Fruit fly (Drosophila melanogaster): ENCODE measurements around the gene dnd.

Gene dnd

dm6 chr3R:21848987-21849442 is 38.1 kb downstream of the dnd start (continued):
- TF ChIP-seq fd64A (GFP tag; optimal IDR thresholded peaks at IDR 0.05) = no peak
- TF ChIP-seq bigmax (GFP tag; optimal IDR thresholded peaks at IDR 0.05) = no peak
- TF ChIP-seq cg (GFP tag; optimal IDR thresholded peaks at IDR 0.05) = no peak
- TF ChIP-seq row (GFP tag; IDR thresholded peaks at IDR 0.05) = peak; percentile 74
- TF ChIP-seq CG9932 (GFP tag; IDR thresholded peaks at IDR 0.05) = 0 out of 2 replicates have a peak, but pooled peaks have one; percentile 7
- TF ChIP-seq Oaz (GFP tag; IDR thresholded peaks at IDR 0.05) = no peak
- TF ChIP-seq Hsf (GFP tag; optimal IDR thresholded peaks at IDR 0.05) = peak; percentile 73
- peak; percentile 27 for TF ChIP-seq CG4328 (GFP tag; optimal IDR thresholded peaks at IDR 0.05)
- peak; percentile 66 for TF ChIP-seq Meics (GFP tag; optimal IDR thresholded peaks at IDR 0.05)
- no peak for TF ChIP-seq Ravus (GFP tag; IDR thresholded peaks at IDR 0.05)
- TF ChIP-seq insv (GFP tag; optimal IDR thresholded peaks at IDR 0.05) = no peak
- peak; percentile 45 for TF ChIP-seq Elba2 (GFP tag; optimal IDR thresholded peaks at IDR 0.05)
- TF ChIP-seq CG30020 (tag; optimal IDR thresholded peaks at IDR 0.05) = peak; percentile 34
- TF ChIP-seq CG34376 (GFP tag; optimal IDR thresholded peaks at IDR 0.05) = no peak
- TF ChIP-seq Jarid2 (GFP tag; optimal IDR thresholded peaks at IDR 0.05) = peak; percentile 17
- TF ChIP-seq CG1832 (GFP tag; optimal IDR thresholded peaks at IDR 0.05) = no peak
- TF ChIP-seq CG17385 (GFP tag; optimal IDR thresholded peaks at IDR 0.05) = peak; percentile 65
- peak; percentile 65 for TF ChIP-seq Sox102F (GFP tag; optimal IDR thresholded peaks at IDR 0.05)
- no peak for TF ChIP-seq grn (GFP tag; optimal IDR thresholded peaks at IDR 0.05)
- TF ChIP-seq Hey (tag; optimal IDR thresholded peaks at IDR 0.05) = no peak
- TF ChIP-seq CG2120 (GFP tag; optimal IDR thresholded peaks at IDR 0.05) = peak; percentile 44
- no peak for TF ChIP-seq GATAe (GFP tag; conservative IDR thresholded peaks at IDR 0.05)
- TF ChIP-seq Dip3 (GFP tag; optimal IDR thresholded peaks at IDR 0.05) = peak; percentile 32
- peak; percentile 60 to 68 for TF ChIP-seq chif (GFP tag; optimal IDR thresholded peaks at IDR 0.05)
- TF ChIP-seq tx (GFP tag; optimal IDR thresholded peaks at IDR 0.05) = peak; percentile 32
- TF ChIP-seq Mes4 (GFP tag; optimal IDR thresholded peaks at IDR 0.05) = peak; percentile 21
- TF ChIP-seq Fer3 (tag; optimal IDR thresholded peaks at IDR 0.05) = peak; percentile 33
- TF ChIP-seq CG12104 (GFP tag; optimal IDR thresholded peaks at IDR 0.05) = peak; percentile 79
- TF ChIP-seq CG15269 (tag; optimal IDR thresholded peaks at IDR 0.05) = peak; percentile 61
- no peak for TF ChIP-seq CG13894 (tag; optimal IDR thresholded peaks at IDR 0.05)
- peak; percentile 32 for TF ChIP-seq HLH54F (GFP tag; optimal IDR thresholded peaks at IDR 0.05)
- TF ChIP-seq tll (GFP tag; optimal IDR thresholded peaks at IDR 0.05) = no peak
- TF ChIP-seq CG7928 (GFP tag; optimal IDR thresholded peaks at IDR 0.05) = no peak
- no peak for TF ChIP-seq bbx (GFP tag; IDR thresholded peaks at IDR 0.05; ENCODE audit: partially characterized antibody)
- TF ChIP-seq wdn (GFP tag; IDR thresholded peaks at IDR 0.05) = no peak
- 0 out of 3 replicates have a peak, but pooled peaks have one; percentile 45 for TF ChIP-seq CG11093 (GFP tag; IDR thresholded peaks at IDR 0.05)
- peak; percentile 1 for TF ChIP-seq jing (GFP tag; optimal IDR thresholded peaks at IDR 0.05)
- no peak for TF ChIP-seq Lpt (GFP tag; optimal IDR thresholded peaks at IDR 0.05)
- no peak for TF ChIP-seq CG4707 (GFP tag; optimal IDR thresholded peaks at IDR 0.05)
- peak; percentile 29 for TF ChIP-seq CG10654 (GFP tag; optimal IDR thresholded peaks at IDR 0.05)
- TF ChIP-seq CG3995 (GFP tag; optimal IDR thresholded peaks at IDR 0.05) = no peak
- TF ChIP-seq CG7786 (GFP tag; optimal IDR thresholded peaks at IDR 0.05) = peak; percentile 42
- TF ChIP-seq CG42726 (GFP tag; IDR thresholded peaks at IDR 0.05; ENCODE audit: partially characterized antibody) = no peak
- peak; percentile 84 for TF ChIP-seq CG8924 (tag; optimal IDR thresholded peaks at IDR 0.05)
- peak; percentile 64 for TF ChIP-seq CG10147 (GFP tag; optimal IDR thresholded peaks at IDR 0.05)
- TF ChIP-seq CG1602 (GFP tag; optimal IDR thresholded peaks at IDR 0.05) = peak; percentile 71
- no peak for TF ChIP-seq CG9215 (GFP tag; IDR thresholded peaks at IDR 0.05)
- peak; percentile 35 for TF ChIP-seq CG1647 (GFP tag; optimal IDR thresholded peaks at IDR 0.05)
- TF ChIP-seq CG8089 (GFP tag; optimal IDR thresholded peaks at IDR 0.05) = peak; percentile 26
- TF ChIP-seq CG8359 (GFP tag; optimal IDR thresholded peaks at IDR 0.05; ENCODE audit: borderline replicate concordance) = peak; percentile 61
- no peak for TF ChIP-seq Awh (GFP tag; IDR thresholded peaks at IDR 0.05)

Measured in whole organism, embryonic.